Worm (Caenorhabditis elegans) whole organism, L2 larva: ENCODE results near the gene C44C10.12.

Experiments used
- aly-2 ChIP-seq: fragments of 150-350 bp; optimal IDR thresholded peaks from 2 replicates; lab custom pipeline; 2014; ENCODE audit warnings: missing biosample characterization, missing genetic modification characterization
- sem-4 ChIP-seq: fragments of 150-350 bp; optimal IDR thresholded peaks from 2 replicates; lab custom pipeline; 2014; ENCODE audit warnings: missing biosample characterization, missing genetic modification reagents, missing genetic modification characterization

DNA sequence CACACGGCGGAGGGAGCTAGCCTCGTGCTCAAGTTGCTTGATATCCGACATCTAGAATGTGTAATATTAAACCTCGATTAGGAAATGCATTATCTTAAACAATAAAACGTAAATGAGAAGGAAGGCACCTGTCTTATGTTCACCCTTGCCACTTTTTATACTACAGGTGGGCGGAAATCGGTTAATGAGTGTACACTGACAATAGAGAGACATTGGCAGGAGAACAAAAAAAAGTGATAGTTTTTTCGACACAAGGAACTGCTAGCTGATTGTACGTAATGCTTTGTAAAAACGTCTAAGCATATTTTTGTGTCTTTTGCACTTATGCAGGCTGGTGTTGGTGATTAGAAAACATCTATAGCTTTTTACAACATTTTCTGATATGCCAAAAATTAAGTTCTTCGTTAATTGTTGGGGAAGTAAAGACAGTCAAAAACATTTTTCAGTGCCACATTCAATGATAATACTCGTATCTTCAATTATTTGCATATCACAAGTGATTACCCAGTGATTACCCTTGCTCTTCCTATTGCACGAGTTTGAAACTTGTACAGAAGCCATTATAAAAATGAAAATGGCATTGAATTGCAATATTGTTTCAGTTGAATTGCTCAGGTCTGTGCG lies 15.5 kb downstream of the C44C10.12 start, which contains the start of gene col-180:
- TF ChIP-seq aly-2 (no peak), sem-4 (no peak)
